Worm (Caenorhabditis elegans) whole organism, L4 larva: ENCODE data around the gene cpt-1.

Source experiments
- D1046.2 ChIP-seq: fragments of 200-800 bp; sonication (Bioruptor generic); IDR thresholded peaks from 2 replicates; pipeline ENCODE4 v1.3.6; 2022; ENCODE audit warnings: missing genetic modification characterization, missing compliant biosample characterization
- F10B5.3 ChIP-seq: sonication (generic microtip); optimal IDR thresholded peaks from 2 replicates; lab custom pipeline; 2016; ENCODE audit warnings: mild to moderate bottlenecking, missing genetic modification characterization, missing compliant biosample characterization
- F37D6.2 ChIP-seq: sonication (generic microtip); optimal IDR thresholded peaks from 2 replicates; lab custom pipeline; 2016; ENCODE audit warnings: mild to moderate bottlenecking, missing genetic modification characterization, missing compliant biosample characterization
- F44E2.7 ChIP-seq: fragments of 200-800 bp; sonication (Bioruptor generic); IDR thresholded peaks from 2 replicates; pipeline ENCODE4 v2.1.2; 2022; ENCODE audit warnings: missing genetic modification characterization, missing compliant biosample characterization
- Y105C5A.15 ChIP-seq: fragments of 200-800 bp; sonication (Bioruptor generic); IDR thresholded peaks from 2 replicates; pipeline ENCODE4 v1.3.6; 2022; ENCODE audit warnings: missing genetic modification characterization, missing compliant biosample characterization
- Y5F2A.4 ChIP-seq: fragments of 200-800 bp; sonication (Bioruptor generic); optimal IDR thresholded peaks from 2 replicates; lab custom pipeline; 2018; ENCODE audit warnings: mild to moderate bottlenecking, missing genetic modification characterization, missing compliant biosample characterization
- ZK337.2 ChIP-seq: fragments of 200-800 bp; sonication (Bioruptor generic); IDR thresholded peaks from 2 replicates; pipeline ENCODE4 v1.3.6; 2022; ENCODE audit warnings: missing genetic modification reagents, missing genetic modification characterization, missing compliant biosample characterization
- ZK546.5 ChIP-seq, 2 experiments: sonication (generic microtip); optimal IDR thresholded peaks; 2 replicates each; lab custom pipeline; 2017; ENCODE audit warnings: missing biosample characterization in 2 of 2, missing genetic modification characterization in 2 of 2
- aly-2 ChIP-seq: sonication (generic microtip); optimal IDR thresholded peaks from 2 replicates; lab custom pipeline; 2018; ENCODE audit warnings: missing biosample characterization, missing genetic modification characterization
- arid-1 ChIP-seq: fragments of 200-800 bp; sonication (Bioruptor generic); conservative IDR thresholded peaks from 2 replicates; pipeline ENCODE4 v1.3.6; 2022; ENCODE audit warnings: missing genetic modification reagents, missing genetic modification characterization, missing compliant biosample characterization
- attf-4 ChIP-seq: sonication (generic microtip); optimal IDR thresholded peaks from 3 replicates; lab custom pipeline; 2017; ENCODE audit warnings: missing biosample characterization, missing genetic modification characterization
- ceh-28 ChIP-seq: fragments of 150-350 bp; optimal IDR thresholded peaks from 2 replicates; lab custom pipeline; 2014; ENCODE audit warnings: missing biosample characterization, missing genetic modification reagents, missing genetic modification characterization
- ces-1 ChIP-seq: fragments of 150-350 bp; sonication (generic microtip); optimal IDR thresholded peaks from 4 replicates; lab custom pipeline; 2014; ENCODE audit warnings: missing biosample characterization, missing genetic modification reagents, missing genetic modification characterization
- ctbp-1 ChIP-seq: fragments of 200-800 bp; sonication (Bioruptor generic); IDR thresholded peaks from 2 replicates; pipeline ENCODE4 v1.3.6; 2022; ENCODE audit warnings: missing genetic modification reagents, missing genetic modification characterization, missing compliant biosample characterization
- daf-19 ChIP-seq: fragments of 200-800 bp; sonication (Bioruptor generic); conservative IDR thresholded peaks from 2 replicates; pipeline ENCODE4 v1.3.6; 2022; ENCODE audit warnings: missing genetic modification characterization, missing compliant biosample characterization
- dmd-6 ChIP-seq: fragments of 200-800 bp; sonication (Bioruptor generic); IDR thresholded peaks from 2 replicates; pipeline ENCODE4 v1.3.6; 2022; ENCODE audit warnings: missing genetic modification reagents, missing genetic modification characterization, missing compliant biosample characterization
- dmd-9 ChIP-seq: fragments of 200-800 bp; sonication (Bioruptor generic); IDR thresholded peaks from 2 replicates; pipeline ENCODE4 v1.3.6; 2022; ENCODE audit warnings: missing genetic modification reagents, missing genetic modification characterization, missing compliant biosample characterization
- dpl-1 ChIP-seq: fragments of 150-350 bp; optimal IDR thresholded peaks from 2 replicates; lab custom pipeline; 2014; ENCODE audit warnings: missing biosample characterization, missing genetic modification reagents, missing genetic modification characterization
- duxl-1 ChIP-seq: sonication (generic microtip); optimal IDR thresholded peaks from 2 replicates; lab custom pipeline; 2016; ENCODE audit warnings: mild to moderate bottlenecking, missing genetic modification characterization, moderate library complexity, missing compliant biosample characterization; ENCODE audit not compliant: poor library complexity
- dve-1 ChIP-seq: sonication (generic microtip); optimal IDR thresholded peaks from 2 replicates; lab custom pipeline; 2017; ENCODE audit warnings: antibody characterized with exemption, mild to moderate bottlenecking, missing genetic modification characterization, missing compliant biosample characterization; ENCODE audit not compliant: insufficient read depth
- egl-43 ChIP-seq: fragments of 200-800 bp; sonication (Bioruptor generic); IDR thresholded peaks from 2 replicates; pipeline ENCODE4 v1.3.6; 2022; ENCODE audit warnings: missing genetic modification reagents, missing genetic modification characterization, missing compliant biosample characterization
- fkh-10 ChIP-seq: fragments of 150-350 bp; optimal IDR thresholded peaks from 2 replicates; lab custom pipeline; 2014; ENCODE audit warnings: missing biosample characterization, missing genetic modification reagents, missing genetic modification characterization
- fos-1 ChIP-seq: fragments of 150-350 bp; optimal IDR thresholded peaks from 2 replicates; lab custom pipeline; 2014; ENCODE audit warnings: missing biosample characterization, missing genetic modification characterization
- gei-8 ChIP-seq: fragments of 200-800 bp; sonication (Bioruptor generic); optimal IDR thresholded peaks from 2 replicates; lab custom pipeline; 2018; ENCODE audit warnings: mild to moderate bottlenecking, missing genetic modification characterization, missing compliant biosample characterization
- hlh-11 ChIP-seq: fragments of 200-800 bp; sonication (Bioruptor generic); optimal IDR thresholded peaks from 2 replicates; lab custom pipeline; 2018; ENCODE audit warnings: mild to moderate bottlenecking, missing genetic modification characterization, missing compliant biosample characterization
- lin-13 ChIP-seq: fragments of 150-350 bp; optimal IDR thresholded peaks from 2 replicates; lab custom pipeline; 2014; ENCODE audit warnings: missing biosample characterization, missing genetic modification reagents, missing genetic modification characterization
- lin-15B ChIP-seq: fragments of 150-350 bp; sonication (generic microtip); optimal IDR thresholded peaks from 3 replicates; lab custom pipeline; 2014; ENCODE audit warnings: missing biosample characterization, missing genetic modification characterization
- lin-29 ChIP-seq: fragments of 200-800 bp; sonication (Bioruptor generic); IDR thresholded peaks from 2 replicates; pipeline ENCODE4 v1.3.6; 2022; ENCODE audit warnings: missing genetic modification reagents, missing genetic modification characterization, missing compliant biosample characterization
- lin-38 ChIP-seq: fragments of 200-800 bp; sonication (Bioruptor generic); IDR thresholded peaks from 2 replicates; pipeline ENCODE4 v1.3.6; 2022; ENCODE audit warnings: missing genetic modification reagents, missing genetic modification characterization, missing compliant biosample characterization
- lsy-2 ChIP-seq, 2 experiments: fragments of 150-350 bp in 1 of 2; sonication (generic microtip) in 1 of 2; optimal IDR thresholded peaks; 2 replicates each; lab custom pipeline; 2014 to 2017; ENCODE audit warnings: missing biosample characterization in 2 of 2, missing genetic modification characterization in 2 of 2
- mdl-1 ChIP-seq, 2 experiments: fragments of 150-350 bp in 1 of 2; sonication (generic microtip) in 1 of 2; optimal IDR thresholded peaks; 2 replicates each; lab custom pipeline; 2014 to 2017; ENCODE audit warnings: missing biosample characterization in 2 of 2, missing genetic modification characterization in 2 of 2
- mep-1 ChIP-seq: fragments of 150-350 bp; sonication (generic microtip); optimal IDR thresholded peaks from 3 replicates; lab custom pipeline; 2014; ENCODE audit warnings: missing biosample characterization, missing genetic modification characterization
- mes-2 ChIP-seq: sonication (generic microtip); optimal IDR thresholded peaks from 2 replicates; lab custom pipeline; 2016; ENCODE audit warnings: missing genotype, mild to moderate bottlenecking, missing genetic modification characterization, missing compliant biosample characterization; ENCODE audit not compliant: poor library complexity, severe bottlenecking
- mxl-2 ChIP-seq: fragments of 200-800 bp; sonication (Bioruptor generic); conservative IDR thresholded peaks from 2 replicates; pipeline ENCODE4 v1.3.6; 2022; ENCODE audit warnings: missing genetic modification reagents, missing genetic modification characterization, missing compliant biosample characterization
- mxl-3 ChIP-seq: fragments of 200-800 bp; sonication (Bioruptor generic); optimal IDR thresholded peaks from 2 replicates; lab custom pipeline; 2018; ENCODE audit warnings: mild to moderate bottlenecking, missing genetic modification characterization, missing compliant biosample characterization
- nhr-11 ChIP-seq: fragments of 150-350 bp; optimal IDR thresholded peaks from 2 replicates; lab custom pipeline; 2014; ENCODE audit warnings: missing biosample characterization, missing genetic modification characterization
- nhr-111 ChIP-seq: fragments of 200-800 bp; sonication (Bioruptor generic); optimal IDR thresholded peaks from 2 replicates; lab custom pipeline; 2018; ENCODE audit warnings: mild to moderate bottlenecking, missing genetic modification characterization, missing compliant biosample characterization
- nhr-28 ChIP-seq: fragments of 150-350 bp; optimal IDR thresholded peaks from 2 replicates; lab custom pipeline; 2014; ENCODE audit warnings: missing biosample characterization, missing genetic modification characterization
- nhr-42 ChIP-seq: fragments of 200-800 bp; sonication (Bioruptor generic); IDR thresholded peaks from 2 replicates; pipeline ENCODE4 v1.3.6; 2022; ENCODE audit warnings: missing genetic modification characterization, missing compliant biosample characterization
- nhr-48 ChIP-seq: sonication (generic microtip); optimal IDR thresholded peaks from 2 replicates; lab custom pipeline; 2016; ENCODE audit warnings: mild to moderate bottlenecking, missing genetic modification characterization, missing compliant biosample characterization
- nhr-6 ChIP-seq: fragments of 150-350 bp; optimal IDR thresholded peaks from 2 replicates; lab custom pipeline; 2014; ENCODE audit warnings: missing biosample characterization, missing genetic modification characterization
- nhr-76 ChIP-seq: fragments of 150-350 bp; optimal IDR thresholded peaks from 2 replicates; lab custom pipeline; 2014; ENCODE audit warnings: missing biosample characterization, missing genetic modification characterization
- nhr-77 ChIP-seq: fragments of 150-350 bp; optimal IDR thresholded peaks from 2 replicates; lab custom pipeline; 2014; ENCODE audit warnings: missing biosample characterization, missing genetic modification characterization
- pqm-1 ChIP-seq: sonication (generic microtip); optimal IDR thresholded peaks from 2 replicates; lab custom pipeline; 2017; ENCODE audit warnings: missing biosample characterization, missing genetic modification characterization
- set-16 ChIP-seq: fragments of 200-800 bp; sonication (Bioruptor generic); IDR thresholded peaks from 2 replicates; pipeline ENCODE4 v1.3.6; 2022; ENCODE audit warnings: missing genetic modification reagents, missing genetic modification characterization, missing compliant biosample characterization
- snpc-4 ChIP-seq: fragments of 150-350 bp; optimal IDR thresholded peaks from 2 replicates; lab custom pipeline; 2014; ENCODE audit warnings: missing biosample characterization, missing genetic modification characterization
- spr-3 ChIP-seq: fragments of 200-800 bp; sonication (Bioruptor generic); optimal IDR thresholded peaks from 2 replicates; lab custom pipeline; 2018; ENCODE audit warnings: mild to moderate bottlenecking, missing genetic modification characterization, missing compliant biosample characterization
- unc-130 ChIP-seq: sonication (generic microtip); optimal IDR thresholded peaks from 2 replicates; lab custom pipeline; 2016; ENCODE audit warnings: missing genetic modification reagents, missing genetic modification characterization, missing compliant biosample characterization
- zag-1 ChIP-seq: fragments of 150-350 bp; optimal IDR thresholded peaks from 2 replicates; lab custom pipeline; 2014; ENCODE audit warnings: missing biosample characterization, missing genetic modification characterization
- zip-11 ChIP-seq: fragments of 200-800 bp; sonication (Bioruptor generic); IDR thresholded peaks from 2 replicates; pipeline ENCODE4 v1.3.6; 2022; ENCODE audit warnings: missing genetic modification characterization, missing compliant biosample characterization
- zip-2 ChIP-seq: fragments of 150-350 bp; optimal IDR thresholded peaks from 2 replicates; lab custom pipeline; 2014; ENCODE audit warnings: missing biosample characterization, missing genetic modification characterization
- ztf-7 ChIP-seq: fragments of 150-350 bp; optimal IDR thresholded peaks from 2 replicates; lab custom pipeline; 2014; ENCODE audit warnings: missing biosample characterization, missing genetic modification characterization

The cpt-1 gene

ce11 chrII:12805765-12806384, 9.6 kb upstream of the cpt-1 start:
- no peak for TF ChIP-seq attf-4 (tag; lab: Kevin White, UChicago)
- TF ChIP-seq nhr-111 = no peak
- TF ChIP-seq hlh-11 (tag; lab: Kevin White, UChicago) = peak; percentile 62
- no peak for TF ChIP-seq lin-15B (tag; lab: Kevin White, UChicago)
- TF ChIP-seq unc-130 (GFP tag; lab: Kevin White, UChicago) = no peak
- no peak for TF ChIP-seq Y105C5A.15 (GFP tag; lab: Robert Waterston, UW)
- TF ChIP-seq pqm-1 (tag; lab: Kevin White, UChicago) = no peak
- peak; percentile 41 for TF ChIP-seq dmd-6 (GFP tag; lab: Robert Waterston, UW)
- peak; percentile 15 for TF ChIP-seq nhr-11 (tag; lab: Kevin White, UChicago)
- no peak for TF ChIP-seq daf-19 (GFP tag; lab: Robert Waterston, UW)
- peak; percentile 52 for TF ChIP-seq zip-2 (tag; lab: Kevin White, UChicago)
- no peak for TF ChIP-seq mxl-2 (GFP tag; lab: Robert Waterston, UW)
- no peak for TF ChIP-seq lin-13 (GFP tag; lab: Kevin White, UChicago)
- TF ChIP-seq zip-11 (GFP tag; lab: Robert Waterston, UW) = no peak
- peak; percentile 72 for TF ChIP-seq set-16
- no peak for TF ChIP-seq ceh-28 (tag; lab: Kevin White, UChicago)
- no peak for TF ChIP-seq F44E2.7
- TF ChIP-seq dve-1 (tag; lab: Kevin White, UChicago) = peak; percentile 5
- no peak for TF ChIP-seq duxl-1 (tag; lab: Kevin White, UChicago)
- TF ChIP-seq nhr-77 (tag; lab: Kevin White, UChicago) = no peak
- 0 out of 2 replicates have a peak, but pooled peaks have one; percentile 13 for TF ChIP-seq D1046.2 (GFP tag; lab: Robert Waterston, UW)
- no peak for TF ChIP-seq zag-1 (tag; lab: Kevin White, UChicago)
- TF ChIP-seq dpl-1 (GFP tag; lab: Kevin White, UChicago) = peak; percentile 22
- peak; percentile 45 for TF ChIP-seq mes-2 (tag; lab: Kevin White, UChicago)
- no peak for TF ChIP-seq spr-3 (GFP tag; lab: Kevin White, UChicago)
- no peak for TF ChIP-seq gei-8
- peak in 1 of 2 experiments; percentile 60 for TF ChIP-seq lsy-2 (tag; optimal IDR thresholded peaks at IDR 0.05; lab: Kevin White, UChicago)
- peak; percentile 20 for TF ChIP-seq mep-1
- no peak for TF ChIP-seq fos-1
- TF ChIP-seq lin-38 = peak; percentile 47
- no peak for TF ChIP-seq ces-1 (GFP tag; lab: Kevin White, UChicago)
- TF ChIP-seq nhr-6 (tag; lab: Kevin White, UChicago) = no peak
- no peak for TF ChIP-seq nhr-48 (tag; lab: Kevin White, UChicago)
- TF ChIP-seq nhr-76 = no peak
- no peak for TF ChIP-seq F10B5.3 (tag; lab: Kevin White, UChicago)
- TF ChIP-seq ctbp-1 = 0 out of 2 replicates have a peak, but pooled peaks have one; percentile 38
- no peak for TF ChIP-seq ztf-7
- 0 out of 2 replicates have a peak, but pooled peaks have one; percentile 13 for TF ChIP-seq arid-1 (GFP tag; lab: Robert Waterston, UW)
- no peak for TF ChIP-seq aly-2 (tag; lab: Kevin White, UChicago)
- peak in 1 of 2 experiments; percentile 12 for TF ChIP-seq mdl-1 (tag; optimal IDR thresholded peaks at IDR 0.05; lab: Kevin White, UChicago)
- TF ChIP-seq nhr-42 (GFP tag; lab: Robert Waterston, UW) = no peak
- TF ChIP-seq snpc-4 = no peak
- no peak for TF ChIP-seq dmd-9
- no peak for TF ChIP-seq Y5F2A.4
- TF ChIP-seq egl-43 = peak; percentile 69; the same call in 1 of the 2 replicates
- TF ChIP-seq F37D6.2 (tag; lab: Kevin White, UChicago) = peak; percentile 42
- TF ChIP-seq ZK337.2 (GFP tag; lab: Robert Waterston, UW) = no peak
- no peak for TF ChIP-seq ZK546.5 (tag; optimal IDR thresholded peaks at IDR 0.05; lab: Kevin White, UChicago)
- peak; percentile 42 for TF ChIP-seq fkh-10 (GFP tag; lab: Kevin White, UChicago)
- TF ChIP-seq mxl-3 (GFP tag; lab: Kevin White, UChicago) = no peak
- TF ChIP-seq nhr-28 (tag; lab: Kevin White, UChicago) = peak; percentile 26
- TF ChIP-seq lin-29 (GFP tag; lab: Robert Waterston, UW) = no peak
